Fruit fly (Drosophila melanogaster) whole organism, embryonic: ENCODE measurements around the gene CG16749.
A peak's percentile ranks its signal among the peaks of the same experiment; 100 is the strongest.

ENCODE experiments used
- Blimp-1 ChIP-seq: fragments of 200-800 bp; sonication (Bioruptor generic); optimal IDR thresholded peaks from 3 replicates; lab custom pipeline; 2018; ENCODE audit warnings: missing biosample characterization, missing genetic modification characterization, mild to moderate bottlenecking, moderate library complexity, missing genetic modification reagents
- CG10979 ChIP-seq: fragments of 200-800 bp; sonication (Bioruptor generic); optimal IDR thresholded peaks from 2 replicates; lab custom pipeline; 2018; ENCODE audit warnings: missing biosample characterization, mild to moderate bottlenecking, missing genetic modification characterization, moderate library complexity
- CG15479 ChIP-seq: fragments of 200-800 bp; sonication (Bioruptor generic); optimal IDR thresholded peaks from 3 replicates; lab custom pipeline; 2019; ENCODE audit warnings: missing biosample characterization, mild to moderate bottlenecking, missing genetic modification characterization, moderate library complexity
- CG1647 ChIP-seq: fragments of 200-800 bp; sonication (Bioruptor generic); optimal IDR thresholded peaks from 3 replicates; lab custom pipeline; 2016; ENCODE audit warnings: missing biosample characterization, missing genetic modification characterization
- CG30020 ChIP-seq: fragments of 200-800 bp; optimal IDR thresholded peaks from 2 replicates; lab custom pipeline; 2019; ENCODE audit warnings: missing biosample characterization, mild to moderate bottlenecking, missing genetic modification characterization, moderate library complexity
- CG31441 ChIP-seq: fragments of 200-800 bp; sonication (Bioruptor generic); IDR thresholded peaks from 2 replicates; pipeline ENCODE4 v1.3.6; 2022; ENCODE audit warnings: missing biosample characterization, missing genetic modification characterization
- CG32767 ChIP-seq: fragments of 200-800 bp; sonication (Bioruptor generic); IDR thresholded peaks from 2 replicates; pipeline ENCODE4 v1.3.6; 2022; ENCODE audit warnings: missing biosample characterization, missing genetic modification characterization
- CG32772 ChIP-seq: fragments of 200-800 bp; sonication (Bioruptor generic); IDR thresholded peaks from 2 replicates; pipeline ENCODE4 v1.3.6; 2022; ENCODE audit warnings: missing biosample characterization, missing genetic modification characterization
- CG34422 ChIP-seq: fragments of 200-800 bp; sonication (Bioruptor generic); IDR thresholded peaks from 3 replicates; pipeline ENCODE4 v1.3.6; 2022; ENCODE audit warnings: missing biosample characterization, missing genetic modification characterization
- CG4820 ChIP-seq: fragments of 200-800 bp; sonication (Bioruptor generic); optimal IDR thresholded peaks from 3 replicates; lab custom pipeline; 2016; ENCODE audit warnings: missing biosample characterization, missing genetic modification characterization
- CG6175 ChIP-seq: fragments of 200-800 bp; sonication (Bioruptor generic); IDR thresholded peaks from 3 replicates; pipeline ENCODE4 v1.3.6; 2022; ENCODE audit warnings: missing biosample characterization, missing genetic modification characterization
- CG6765 ChIP-seq: fragments of 200-800 bp; sonication (Bioruptor generic); optimal IDR thresholded peaks from 3 replicates; lab custom pipeline; 2017; ENCODE audit warnings: missing biosample characterization, mild to moderate bottlenecking, missing genetic modification characterization
- CG7963 ChIP-seq: fragments of 200-800 bp; sonication (Bioruptor generic); IDR thresholded peaks from 3 replicates; pipeline ENCODE4 v1.3.6; 2022; ENCODE audit warnings: missing biosample characterization, missing genetic modification characterization; ENCODE audit not compliant: partially characterized antibody
- CG8290 ChIP-seq, 3 experiments: fragments of 200-800 bp; sonication (Bioruptor generic); optimal IDR thresholded peaks; 2 replicates each; lab custom pipeline; 2016 to 2019; ENCODE audit warnings: missing biosample characterization in 3 of 3, missing genetic modification characterization in 3 of 3, mild to moderate bottlenecking in 2 of 3, moderate library complexity in 1 of 3
- CG8478 ChIP-seq: fragments of >200 bp; optimal IDR thresholded peaks from 2 replicates; lab custom pipeline; 2018
- CG9876 ChIP-seq: fragments of 200-800 bp; sonication (Bioruptor generic); optimal IDR thresholded peaks from 2 replicates; lab custom pipeline; 2016; ENCODE audit warnings: missing biosample characterization, missing genetic modification characterization
- CTCF ChIP-seq: fragments of 200-800 bp; sonication (Bioruptor generic); optimal IDR thresholded peaks from 2 replicates; lab custom pipeline; 2017; ENCODE audit warnings: missing biosample characterization, mild to moderate bottlenecking, missing genetic modification characterization, moderate library complexity
- D19A ChIP-seq: fragments of 200-800 bp; optimal IDR thresholded peaks from 3 replicates; lab custom pipeline; 2019; ENCODE audit warnings: missing biosample characterization, mild to moderate bottlenecking, missing genetic modification characterization, moderate library complexity
- Dip2 ChIP-seq: fragments of 200-800 bp; sonication (Bioruptor generic); IDR thresholded peaks from 2 replicates; pipeline ENCODE4 v1.3.6; 2022; ENCODE audit warnings: missing biosample characterization, missing genetic modification characterization
- Dll ChIP-seq: fragments of 200-800 bp; sonication (Bioruptor generic); IDR thresholded peaks from 4 replicates; pipeline ENCODE4 v1.3.6; 2022; ENCODE audit warnings: missing biosample characterization, missing genetic modification characterization; ENCODE audit not compliant: partially characterized antibody
- GATAe ChIP-seq: fragments of 200-800 bp; sonication (Bioruptor generic); conservative IDR thresholded peaks from 2 replicates; pipeline ENCODE4 v1.3.6; 2022; ENCODE audit warnings: missing biosample characterization, missing genetic modification characterization
- Hey ChIP-seq: fragments of 200-800 bp; sonication (Bioruptor generic); optimal IDR thresholded peaks from 3 replicates; lab custom pipeline; 2018; ENCODE audit warnings: missing biosample characterization, mild to moderate bottlenecking, missing genetic modification characterization
- Jarid2 ChIP-seq: fragments of 200-800 bp; sonication (Bioruptor generic); optimal IDR thresholded peaks from 3 replicates; lab custom pipeline; 2017; ENCODE audit warnings: mild to moderate bottlenecking, missing biosample characterization, missing genetic modification reagents, missing genetic modification characterization
- Med ChIP-seq: fragments of 200-800 bp; sonication (Bioruptor generic); peaks from one replicate; lab custom pipeline; 2016; ENCODE audit warnings: missing biosample characterization, missing genetic modification characterization, mild to moderate bottlenecking, inconsistent platforms, moderate library complexity
- PHDP ChIP-seq: fragments of 200-800 bp; sonication (Bioruptor generic); optimal IDR thresholded peaks from 3 replicates; lab custom pipeline; 2018; ENCODE audit warnings: missing biosample characterization, mild to moderate bottlenecking, missing genetic modification characterization, moderate library complexity
- Sin3A ChIP-seq: fragments of >200 bp; optimal IDR thresholded peaks from 2 replicates; lab custom pipeline; 2018
- Six4 ChIP-seq: fragments of 200-800 bp; sonication (Bioruptor generic); optimal IDR thresholded peaks from 2 replicates; lab custom pipeline; 2016; ENCODE audit warnings: missing biosample characterization, missing genetic modification characterization
- Sry-δ ChIP-seq: fragments of 200-800 bp; sonication (Bioruptor generic); optimal IDR thresholded peaks from 2 replicates; lab custom pipeline; 2016; ENCODE audit warnings: missing biosample characterization, missing genetic modification characterization
- Xbp1 ChIP-seq: fragments of 200-800 bp; sonication (Bioruptor generic); optimal IDR thresholded peaks from 3 replicates; lab custom pipeline; 2016; ENCODE audit warnings: missing biosample characterization, mild to moderate bottlenecking, missing genetic modification characterization
- bbx ChIP-seq: fragments of 200-800 bp; sonication (Bioruptor generic); IDR thresholded peaks from 2 replicates; pipeline ENCODE4 v1.3.6; 2022; ENCODE audit warnings: missing biosample characterization, missing genetic modification characterization; ENCODE audit not compliant: partially characterized antibody
- crol ChIP-seq: fragments of 200-800 bp; sonication (Bioruptor generic); IDR thresholded peaks from 2 replicates; pipeline ENCODE4 v1.3.6; 2022; ENCODE audit warnings: missing biosample characterization, missing genetic modification characterization
- dmrt99B ChIP-seq: fragments of 200-800 bp; sonication (Bioruptor generic); optimal IDR thresholded peaks from 2 replicates; lab custom pipeline; 2018; ENCODE audit warnings: missing biosample characterization, mild to moderate bottlenecking, missing genetic modification characterization, moderate library complexity
- esg ChIP-seq: fragments of 200-800 bp; sonication (Bioruptor generic); conservative IDR thresholded peaks from 2 replicates; pipeline ENCODE4 v1.3.6; 2022; ENCODE audit warnings: missing biosample characterization, missing genetic modification characterization
- gce ChIP-seq: fragments of 200-800 bp; sonication (Bioruptor generic); IDR thresholded peaks from 3 replicates; pipeline ENCODE4 v1.3.6; 2022; ENCODE audit warnings: missing biosample characterization, missing genetic modification characterization
- gfzf ChIP-seq: fragments of 200-800 bp; sonication (Bioruptor generic); optimal IDR thresholded peaks from 2 replicates; lab custom pipeline; 2016; ENCODE audit warnings: missing biosample characterization, mild to moderate bottlenecking, missing genetic modification characterization, moderate library complexity
- kni ChIP-seq: fragments of 200-800 bp; sonication (Bioruptor generic); optimal IDR thresholded peaks from 3 replicates; lab custom pipeline; 2017; ENCODE audit warnings: mild to moderate bottlenecking, missing biosample characterization, missing genetic modification reagents, missing genetic modification characterization
- knrl ChIP-seq: fragments of 200-800 bp; sonication (Bioruptor generic); IDR thresholded peaks from 3 replicates; pipeline ENCODE4 v1.3.6; 2022; ENCODE audit warnings: missing biosample characterization, missing genetic modification characterization; ENCODE audit not compliant: partially characterized antibody
- lilli ChIP-seq: fragments of 200-800 bp; sonication (Bioruptor generic); optimal IDR thresholded peaks from 3 replicates; lab custom pipeline; 2016; ENCODE audit warnings: missing biosample characterization, missing genetic modification characterization
- peb ChIP-seq: fragments of 200-800 bp; sonication (Bioruptor generic); IDR thresholded peaks from 2 replicates; pipeline ENCODE4 v1.3.6; 2022; ENCODE audit warnings: missing biosample characterization, missing genetic modification characterization
- pzg ChIP-seq: fragments of 200-800 bp; sonication (Bioruptor generic); optimal IDR thresholded peaks from 3 replicates; lab custom pipeline; 2018; ENCODE audit warnings: missing biosample characterization, mild to moderate bottlenecking, missing genetic modification characterization, moderate library complexity
- repo ChIP-seq: fragments of 200-800 bp; sonication (Bioruptor generic); optimal IDR thresholded peaks from 2 replicates; lab custom pipeline; 2016; ENCODE audit warnings: missing biosample characterization, missing genetic modification characterization
- run ChIP-seq: fragments of 200-800 bp; sonication (Bioruptor generic); optimal IDR thresholded peaks from 3 replicates; lab custom pipeline; 2018; ENCODE audit warnings: missing biosample characterization, mild to moderate bottlenecking, missing genetic modification characterization
- sd ChIP-seq: fragments of 200-800 bp; sonication (Bioruptor generic); optimal IDR thresholded peaks from 3 replicates; lab custom pipeline; 2018; ENCODE audit warnings: missing biosample characterization, mild to moderate bottlenecking, missing genetic modification characterization, moderate library complexity
- shn ChIP-seq: fragments of 200-800 bp; sonication (Bioruptor generic); optimal IDR thresholded peaks from 3 replicates; lab custom pipeline; 2016; ENCODE audit warnings: missing biosample characterization, missing genetic modification characterization
- stwl ChIP-seq: fragments of 200-800 bp; sonication (Bioruptor generic); optimal IDR thresholded peaks from 3 replicates; lab custom pipeline; 2018; ENCODE audit warnings: missing biosample characterization, mild to moderate bottlenecking, missing genetic modification characterization, moderate library complexity
- trem ChIP-seq: fragments of 200-800 bp; optimal IDR thresholded peaks from 3 replicates; lab custom pipeline; 2019; ENCODE audit warnings: missing biosample characterization, mild to moderate bottlenecking, missing genetic modification characterization, moderate library complexity
- unc-4 ChIP-seq: fragments of 200-800 bp; sonication (Bioruptor generic); IDR thresholded peaks from 2 replicates; pipeline ENCODE4 v1.3.6; 2022; ENCODE audit warnings: missing biosample characterization, missing genetic modification characterization; ENCODE audit not compliant: partially characterized antibody
- usp ChIP-seq: fragments of >200 bp; optimal IDR thresholded peaks from 2 replicates; lab custom pipeline; 2017; ENCODE audit warnings: missing biosample characterization, missing genetic modification characterization
- wor ChIP-seq: fragments of 200-800 bp; sonication (Bioruptor generic); IDR thresholded peaks from 2 replicates; pipeline ENCODE4 v1.3.6; 2022; ENCODE audit warnings: missing biosample characterization, missing genetic modification characterization

CG16749 gene

DNA sequence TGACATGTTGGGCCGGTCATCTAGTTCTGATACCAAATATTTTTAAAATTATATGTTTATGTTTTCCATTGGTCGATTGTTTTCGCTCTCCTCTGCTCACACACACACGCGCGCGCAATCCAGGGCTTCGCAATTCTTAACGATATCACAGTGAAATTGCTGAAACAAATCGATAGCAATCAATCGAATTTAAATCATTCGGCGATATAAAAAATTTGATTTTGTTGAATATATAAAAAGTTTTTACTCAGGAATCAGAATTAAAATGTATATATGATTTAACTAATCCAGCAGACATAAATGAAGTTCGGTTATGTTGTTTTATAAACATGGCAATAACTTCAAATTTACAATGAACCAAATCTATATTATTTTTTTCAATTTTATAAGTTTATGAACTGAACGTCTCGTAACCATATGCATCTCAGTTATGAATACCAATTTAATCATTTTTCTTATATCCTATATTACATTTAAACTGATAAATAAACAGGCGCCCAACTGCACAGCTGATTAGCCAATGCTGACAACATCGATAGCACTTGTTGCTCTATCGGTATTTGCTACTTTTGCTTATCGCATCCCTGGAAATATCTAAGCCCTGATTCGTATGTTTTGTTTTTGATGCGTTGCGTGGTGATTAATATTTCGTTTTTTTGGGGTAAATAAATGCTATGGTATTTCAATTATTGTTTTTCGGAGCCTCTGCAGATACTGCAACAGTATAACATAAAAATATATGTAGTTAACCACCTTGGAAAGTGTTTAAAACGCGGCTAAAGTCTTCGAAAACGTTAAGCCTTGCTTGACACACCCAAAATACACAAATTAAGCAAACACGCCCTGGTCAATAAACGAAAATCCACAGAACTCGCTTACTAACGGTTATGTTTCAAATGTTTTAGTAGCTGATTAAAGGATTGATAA is 3.2 kb upstream of the CG16749 start, which contains the start of the genes Aduk and pasi2 (continued):
- peak; percentile 84 for TF ChIP-seq pzg (GFP tag; lab: Kevin White, UChicago)
- TF ChIP-seq bbx (GFP tag; lab: Robert Waterston, UW) = peak; percentile 75
- no peak for TF ChIP-seq CG10979 (tag; lab: Kevin White, UChicago)
- no peak for TF ChIP-seq CG9876 (GFP tag; lab: Kevin White, UChicago)
- no peak for TF ChIP-seq esg
- no peak for TF ChIP-seq Xbp1 (GFP tag; lab: Kevin White, UChicago)
- TF ChIP-seq usp (GFP tag; lab: Kevin White, UChicago) = no peak
- TF ChIP-seq knrl = peak; percentile 68
- TF ChIP-seq Six4 (GFP tag; lab: Kevin White, UChicago) = no peak
- TF ChIP-seq stwl = peak; percentile 31
- TF ChIP-seq CTCF (GFP tag; lab: Kevin White, UChicago) = peak; percentile 30
- TF ChIP-seq repo = no peak
- TF ChIP-seq kni = peak; percentile 48
- TF ChIP-seq CG8478 (lab: Kevin White, UChicago) = no peak
- TF ChIP-seq PHDP (tag; lab: Kevin White, UChicago) = no peak
- TF ChIP-seq CG6175 = no peak
- peak; percentile 43 for TF ChIP-seq trem (tag; lab: Kevin White, UChicago)
- TF ChIP-seq gfzf = peak; percentile 28
- TF ChIP-seq CG7963 (GFP tag; lab: Robert Waterston, UW) = peak; percentile 46; the same call in 1 of the 3 replicates
- TF ChIP-seq Dip2 (GFP tag; lab: Robert Waterston, UW) = no peak
- TF ChIP-seq wor (GFP tag; lab: Robert Waterston, UW) = no peak
- TF ChIP-seq Sry-δ (GFP tag; lab: Kevin White, UChicago) = peak; percentile 71
- TF ChIP-seq CG1647 (GFP tag; lab: Kevin White, UChicago) = no peak
- TF ChIP-seq CG4820 = no peak
- TF ChIP-seq CG30020 = peak; percentile 23
- no peak for TF ChIP-seq CG32767 (GFP tag; lab: Robert Waterston, UW)
- no peak for TF ChIP-seq Hey (tag; lab: Kevin White, UChicago)
- TF ChIP-seq peb (GFP tag; lab: Robert Waterston, UW) = no peak
- TF ChIP-seq CG34422 (GFP tag; lab: Robert Waterston, UW) = peak; percentile 6; the same call in 1 of the 3 replicates
- TF ChIP-seq CG31441 (GFP tag; lab: Robert Waterston, UW) = no peak
- TF ChIP-seq CG6765 (GFP tag; lab: Kevin White, UChicago) = no peak
- TF ChIP-seq sd = peak; percentile 87
- peak; percentile 77 for TF ChIP-seq unc-4
- TF ChIP-seq CG15479 (GFP tag; lab: Kevin White, UChicago) = peak; percentile 47
- TF ChIP-seq CG32772 (GFP tag; lab: Robert Waterston, UW) = no peak
- TF ChIP-seq dmrt99B = no peak
- TF ChIP-seq run (tag; lab: Kevin White, UChicago) = no peak
- no peak for TF ChIP-seq shn (GFP tag; lab: Kevin White, UChicago)
- TF ChIP-seq Dll (GFP tag; lab: Robert Waterston, UW) = peak; percentile 76
- TF ChIP-seq crol (GFP tag; lab: Robert Waterston, UW) = no peak
- no peak for TF ChIP-seq D19A (tag; lab: Kevin White, UChicago)
- TF ChIP-seq lilli (GFP tag; lab: Kevin White, UChicago) = peak; percentile 3
- peak; percentile 87 for TF ChIP-seq Med (GFP tag; lab: Kevin White, UChicago)
- TF ChIP-seq GATAe (GFP tag; lab: Robert Waterston, UW) = no peak
- TF ChIP-seq Sin3A (lab: Kevin White, UChicago) = peak; percentile 34
- no peak for TF ChIP-seq Jarid2 (GFP tag; lab: Kevin White, UChicago)
- no peak for TF ChIP-seq CG8290 (GFP tag; optimal IDR thresholded peaks at IDR 0.05; lab: Kevin White, UChicago)
- TF ChIP-seq CG8290 (tag; optimal IDR thresholded peaks at IDR 0.05; lab: Kevin White, UChicago) = peak in 1 of 2 experiments; percentile 59
- no peak for TF ChIP-seq Blimp-1 (GFP tag; lab: Kevin White, UChicago)
- TF ChIP-seq gce (GFP tag; lab: Robert Waterston, UW) = no peak
